Worm (Caenorhabditis elegans) whole organism, L4/young adult: ENCODE results near the gene sri-66.

Experiments
- dao-5 ChIP-seq: sonication (generic microtip); optimal IDR thresholded peaks from 2 replicates; lab custom pipeline; 2016; ENCODE audit warnings: missing genotype, missing genetic modification characterization, moderate library complexity, missing compliant biosample characterization
- him-1 ChIP-seq: sonication (generic microtip); optimal IDR thresholded peaks from 2 replicates; lab custom pipeline; 2016; ENCODE audit warnings: missing genotype, missing genetic modification reagents, missing genetic modification characterization, missing compliant biosample characterization

ce11 chrV:17064676-17065075 lies 4.6 kb downstream of the sri-66 start, which contains the start of gene srh-255:
- TF ChIP-seq him-1 (no peak), dao-5 (tag; lab: Kevin White, UChicago) (no peak)
